Fruit fly (Drosophila melanogaster) whole organism, embryonic: ENCODE measurements around the gene Fer2LCH.

Source experiments
- CG3163 ChIP-seq: fragments of 200-800 bp; sonication (Bioruptor generic); optimal IDR thresholded peaks from 3 replicates; lab custom pipeline; 2016; ENCODE audit warnings: missing biosample characterization, missing genetic modification characterization
- D19A ChIP-seq: fragments of 200-800 bp; optimal IDR thresholded peaks from 3 replicates; lab custom pipeline; 2019; ENCODE audit warnings: missing biosample characterization, mild to moderate bottlenecking, missing genetic modification characterization, moderate library complexity
- Pdp1 ChIP-seq, 2 experiments: fragments of 200-800 bp; sonication (Bioruptor generic); optimal IDR thresholded peaks; 3 replicates each; lab custom pipeline; 2016; ENCODE audit warnings: missing biosample characterization in 2 of 2, missing genetic modification characterization in 2 of 2, mild to moderate bottlenecking in 1 of 2, moderate library complexity in 1 of 2
- gcm ChIP-seq: fragments of 200-800 bp; sonication (Bioruptor generic); optimal IDR thresholded peaks from 2 replicates; lab custom pipeline; 2019; ENCODE audit warnings: missing biosample characterization, mild to moderate bottlenecking, missing genetic modification characterization, moderate library complexity
- psq ChIP-seq: fragments of 200-800 bp; sonication (Bioruptor generic); optimal IDR thresholded peaks from 2 replicates; lab custom pipeline; 2017; ENCODE audit warnings: missing biosample characterization, missing genetic modification characterization

- TF ChIP-seq psq (GFP tag; lab: Kevin White, UChicago), result no peak
- no peak for TF ChIP-seq CG3163 (GFP tag; lab: Kevin White, UChicago)
- TF ChIP-seq gcm, result no peak
- TF ChIP-seq Pdp1 (GFP tag; optimal IDR thresholded peaks at IDR 0.05; lab: Kevin White, UChicago), result no peak
- TF ChIP-seq D19A, result no peak
These were observed 27.0 kb upstream of the Fer2LCH start for dm6 chr3R:30360653-30361052.
